Worm (Caenorhabditis elegans) whole organism, early embryonic: Measurements from ENCODE around the gene idpp-2.

ENCODE experiments used
- B0310.2 ChIP-seq: sonication (generic microtip); optimal IDR thresholded peaks from 2 replicates; lab custom pipeline; 2016; ENCODE audit warnings: mild to moderate bottlenecking, missing genetic modification characterization, missing compliant biosample characterization
- F13C5.2 ChIP-seq: sonication (generic microtip); optimal IDR thresholded peaks from 2 replicates; lab custom pipeline; 2017; ENCODE audit warnings: mild to moderate bottlenecking, missing genetic modification characterization, inconsistent platforms, missing compliant biosample characterization
- aly-1 ChIP-seq: sonication (generic microtip); optimal IDR thresholded peaks from 2 replicates; lab custom pipeline; 2016; ENCODE audit warnings: missing genetic modification characterization, missing compliant biosample characterization
- ama-1 ChIP-seq: fragments of 150-350 bp; optimal IDR thresholded peaks from 2 replicates; lab custom pipeline; 2014
- ceh-13 ChIP-seq: fragments of 200-800 bp; sonication (Bioruptor generic); optimal IDR thresholded peaks from 2 replicates; lab custom pipeline; 2018; ENCODE audit warnings: mild to moderate bottlenecking, missing genetic modification characterization, missing compliant biosample characterization
- ceh-36 ChIP-seq: sonication (generic microtip); optimal IDR thresholded peaks from 2 replicates; lab custom pipeline; 2016; ENCODE audit warnings: missing genetic modification characterization, inconsistent platforms, missing compliant biosample characterization
- ets-7 ChIP-seq: sonication (generic microtip); optimal IDR thresholded peaks from 2 replicates; lab custom pipeline; 2016; ENCODE audit warnings: missing genotype, missing genetic modification characterization, missing compliant biosample characterization
- flt-1 ChIP-seq: fragments of 200-800 bp; sonication (Bioruptor generic); IDR thresholded peaks from 2 replicates; pipeline ENCODE4 v1.3.6; 2022; ENCODE audit warnings: missing genetic modification characterization, missing compliant biosample characterization
- hmbx-1 ChIP-seq: sonication (generic microtip); optimal IDR thresholded peaks from 2 replicates; lab custom pipeline; 2016; ENCODE audit warnings: mild to moderate bottlenecking, missing genetic modification characterization, missing compliant biosample characterization
- hmg-4 ChIP-seq: fragments of 200-800 bp; sonication (Bioruptor generic); optimal IDR thresholded peaks from 2 replicates; lab custom pipeline; 2018; ENCODE audit warnings: mild to moderate bottlenecking, missing genetic modification characterization, missing compliant biosample characterization
- hnd-1 ChIP-seq: sonication (generic microtip); optimal IDR thresholded peaks from 2 replicates; lab custom pipeline; 2016; ENCODE audit warnings: missing genetic modification characterization, missing compliant biosample characterization
- pes-1 ChIP-seq: fragments of 200-800 bp; sonication (Bioruptor generic); IDR thresholded peaks from 2 replicates; pipeline ENCODE4 v1.3.6; 2022; ENCODE audit warnings: missing genetic modification reagents, missing genetic modification characterization, missing compliant biosample characterization
- scrt-1 ChIP-seq: fragments of 200-800 bp; sonication (Bioruptor generic); IDR thresholded peaks from 2 replicates; pipeline ENCODE4 v1.3.6; 2022; ENCODE audit warnings: missing genetic modification characterization, missing compliant biosample characterization
- sea-1 ChIP-seq: fragments of 200-800 bp; sonication (Bioruptor generic); conservative IDR thresholded peaks from 2 replicates; pipeline ENCODE4 v1.3.6; 2022; ENCODE audit warnings: missing genetic modification characterization, missing compliant biosample characterization
- tbx-11 ChIP-seq: fragments of 200-800 bp; sonication (Bioruptor generic); IDR thresholded peaks from 2 replicates; pipeline ENCODE4 v1.3.6; 2022; ENCODE audit warnings: missing genetic modification characterization, missing compliant biosample characterization
- tbx-37 ChIP-seq: fragments of 200-800 bp; sonication (Bioruptor generic); conservative IDR thresholded peaks from 2 replicates; pipeline ENCODE4 v1.3.6; 2022; ENCODE audit warnings: missing genetic modification reagents, missing genetic modification characterization, missing compliant biosample characterization
- tra-4 ChIP-seq: sonication (generic microtip); optimal IDR thresholded peaks from 2 replicates; lab custom pipeline; 2017; ENCODE audit warnings: missing genetic modification characterization, missing compliant biosample characterization

The idpp-2 gene

ce11 chrV:24181-24580, 22.7 kb downstream of the idpp-2 start:
- TF ChIP-seq flt-1, result no peak
- TF ChIP-seq hmbx-1 (tag; lab: Kevin White, UChicago), result no peak
- no peak for TF ChIP-seq tbx-11 (GFP tag; lab: Robert Waterston, UW)
- no peak for TF ChIP-seq ceh-36
- no peak for TF ChIP-seq aly-1 (tag; lab: Kevin White, UChicago)
- no peak for TF ChIP-seq ets-7
- no peak for TF ChIP-seq scrt-1 (GFP tag; lab: Robert Waterston, UW)
- TF ChIP-seq hmg-4 (GFP tag; lab: Kevin White, UChicago), result no peak
- no peak for TF ChIP-seq hnd-1 (tag; lab: Kevin White, UChicago)
- no peak for TF ChIP-seq ama-1 (lab: Kevin White, UChicago)
- TF ChIP-seq tbx-37 (GFP tag; lab: Robert Waterston, UW), result no peak
- TF ChIP-seq ceh-13 (GFP tag; lab: Kevin White, UChicago), result no peak
- no peak for TF ChIP-seq F13C5.2 (tag; lab: Kevin White, UChicago)

ce11 chrV:27604-28003, 26.2 kb downstream of the idpp-2 start:
- no peak for TF ChIP-seq flt-1
- TF ChIP-seq scrt-1 (GFP tag; lab: Robert Waterston, UW), result no peak
- TF ChIP-seq ceh-13 (GFP tag; lab: Kevin White, UChicago), result no peak
- TF ChIP-seq ama-1 (lab: Kevin White, UChicago), result no peak
- no peak for TF ChIP-seq sea-1 (GFP tag; lab: Robert Waterston, UW)
- no peak for TF ChIP-seq B0310.2 (tag; lab: Kevin White, UChicago)
- no peak for TF ChIP-seq hnd-1 (tag; lab: Kevin White, UChicago)
- no peak for TF ChIP-seq tbx-11 (GFP tag; lab: Robert Waterston, UW)
- TF ChIP-seq ceh-36, result no peak
- no peak for TF ChIP-seq tra-4 (tag; lab: Kevin White, UChicago)
- no peak for TF ChIP-seq hmbx-1 (tag; lab: Kevin White, UChicago)
- no peak for TF ChIP-seq F13C5.2 (tag; lab: Kevin White, UChicago)
- TF ChIP-seq aly-1 (tag; lab: Kevin White, UChicago), result no peak
- no peak for TF ChIP-seq pes-1 (GFP tag; lab: Robert Waterston, UW)
- no peak for TF ChIP-seq tbx-37 (GFP tag; lab: Robert Waterston, UW)
- TF ChIP-seq ets-7, result no peak
- no peak for TF ChIP-seq hmg-4 (GFP tag; lab: Kevin White, UChicago)

- TF ChIP-seq scrt-1 (GFP tag; lab: Robert Waterston, UW) (no peak), sea-1 (GFP tag; lab: Robert Waterston, UW) (no peak), hmg-4 (GFP tag; lab: Kevin White, UChicago) (no peak), F13C5.2 (tag; lab: Kevin White, UChicago) (no peak), tbx-11 (GFP tag; lab: Robert Waterston, UW) (no peak), flt-1 (no peak), ets-7 (no peak), pes-1 (GFP tag; lab: Robert Waterston, UW) (no peak), ama-1 (lab: Kevin White, UChicago) (no peak), ceh-13 (GFP tag; lab: Kevin White, UChicago) (no peak), tra-4 (tag; lab: Kevin White, UChicago) (no peak), hnd-1 (tag; lab: Kevin White, UChicago) (no peak)
These were observed 26.8 kb downstream of the idpp-2 start for ce11 chrV:28270-28669.

- no peak for TF ChIP-seq tbx-37 (GFP tag; lab: Robert Waterston, UW)
- no peak for TF ChIP-seq scrt-1 (GFP tag; lab: Robert Waterston, UW)
- TF ChIP-seq ceh-13 (GFP tag; lab: Kevin White, UChicago), result no peak
- TF ChIP-seq hmbx-1 (tag; lab: Kevin White, UChicago), result no peak
- no peak for TF ChIP-seq pes-1 (GFP tag; lab: Robert Waterston, UW)
- no peak for TF ChIP-seq tbx-11 (GFP tag; lab: Robert Waterston, UW)
- TF ChIP-seq B0310.2 (tag; lab: Kevin White, UChicago), result no peak
- no peak for TF ChIP-seq ceh-36
- TF ChIP-seq F13C5.2 (tag; lab: Kevin White, UChicago), result no peak
- TF ChIP-seq ama-1 (lab: Kevin White, UChicago), result no peak
- TF ChIP-seq sea-1 (GFP tag; lab: Robert Waterston, UW), result no peak
- no peak for TF ChIP-seq aly-1 (tag; lab: Kevin White, UChicago)
- TF ChIP-seq hnd-1 (tag; lab: Kevin White, UChicago), result no peak
- no peak for TF ChIP-seq ets-7
- TF ChIP-seq tra-4 (tag; lab: Kevin White, UChicago), result no peak
- TF ChIP-seq hmg-4 (GFP tag; lab: Kevin White, UChicago), result no peak
- TF ChIP-seq flt-1, result no peak
These were observed 28.4 kb downstream of the idpp-2 start for ce11 chrV:29823-30222.

- TF ChIP-seq tbx-37 (GFP tag; lab: Robert Waterston, UW) (no peak), hmg-4 (GFP tag; lab: Kevin White, UChicago) (no peak), hmbx-1 (tag; lab: Kevin White, UChicago) (no peak), F13C5.2 (tag; lab: Kevin White, UChicago) (no peak), ets-7 (no peak), sea-1 (GFP tag; lab: Robert Waterston, UW) (no peak), ama-1 (lab: Kevin White, UChicago) (no peak), tra-4 (tag; lab: Kevin White, UChicago) (no peak), aly-1 (tag; lab: Kevin White, UChicago) (no peak), pes-1 (GFP tag; lab: Robert Waterston, UW) (no peak), flt-1 (no peak), B0310.2 (tag; lab: Kevin White, UChicago) (no peak), scrt-1 (GFP tag; lab: Robert Waterston, UW) (no peak), ceh-36 (no peak), hnd-1 (tag; lab: Kevin White, UChicago) (no peak), ceh-13 (GFP tag; lab: Kevin White, UChicago) (no peak), tbx-11 (GFP tag; lab: Robert Waterston, UW) (no peak)
These were observed 36.3 kb downstream of the idpp-2 start for ce11 chrV:37729-38128.

ce11 chrV:43070-43469, 41.6 kb downstream of the idpp-2 start:
- TF ChIP-seq pes-1 (GFP tag; lab: Robert Waterston, UW) (no peak), hmbx-1 (tag; lab: Kevin White, UChicago) (no peak), hmg-4 (GFP tag; lab: Kevin White, UChicago) (no peak), tbx-37 (GFP tag; lab: Robert Waterston, UW) (no peak), B0310.2 (tag; lab: Kevin White, UChicago) (no peak), F13C5.2 (tag; lab: Kevin White, UChicago) (no peak), sea-1 (GFP tag; lab: Robert Waterston, UW) (no peak), flt-1 (no peak), hnd-1 (tag; lab: Kevin White, UChicago) (no peak), aly-1 (tag; lab: Kevin White, UChicago) (no peak), ceh-36 (no peak), ceh-13 (GFP tag; lab: Kevin White, UChicago) (no peak), ets-7 (no peak), scrt-1 (GFP tag; lab: Robert Waterston, UW) (no peak), tra-4 (tag; lab: Kevin White, UChicago) (no peak), ama-1 (lab: Kevin White, UChicago) (no peak), tbx-11 (GFP tag; lab: Robert Waterston, UW) (no peak)
